Worm (Caenorhabditis elegans) whole organism, midembryonic: ENCODE data around the gene C25H3.11.

Experiments used
- T22C8.4 ChIP-seq: fragments of 200-800 bp; sonication (Bioruptor generic); IDR thresholded peaks from 2 replicates; pipeline ENCODE4 v1.3.6; 2022; ENCODE audit warnings: missing genetic modification characterization, missing compliant biosample characterization
- cog-1 ChIP-seq: sonication (generic microtip); optimal IDR thresholded peaks from 2 replicates; lab custom pipeline; 2016; ENCODE audit warnings: missing genetic modification characterization, missing compliant biosample characterization
- flt-1 ChIP-seq: fragments of 200-800 bp; sonication (Bioruptor generic); IDR thresholded peaks from 2 replicates; pipeline ENCODE4 v1.3.6; 2022; ENCODE audit warnings: missing genetic modification characterization, missing compliant biosample characterization
- klf-2 ChIP-seq: fragments of 200-800 bp; sonication (Bioruptor generic); conservative IDR thresholded peaks from 2 replicates; pipeline ENCODE4 v1.3.6; 2022; ENCODE audit warnings: missing genetic modification reagents, missing genetic modification characterization, missing compliant biosample characterization
- med-1 ChIP-seq: sonication (generic microtip); optimal IDR thresholded peaks from 2 replicates; lab custom pipeline; 2017; ENCODE audit warnings: missing genetic modification characterization, mild to moderate bottlenecking, missing compliant biosample characterization, antibody characterized with exemption, missing genetic modification reagents; ENCODE audit not compliant: insufficient read depth
- ref-1 ChIP-seq: fragments of 200-800 bp; sonication (Bioruptor generic); conservative IDR thresholded peaks from 2 replicates; pipeline ENCODE4 v1.3.6; 2022; ENCODE audit warnings: missing genetic modification reagents, missing genetic modification characterization, missing compliant biosample characterization
- tab-1 ChIP-seq: fragments of 200-800 bp; sonication (Bioruptor generic); IDR thresholded peaks from 2 replicates; pipeline ENCODE4 v1.3.6; 2022; ENCODE audit warnings: missing genetic modification characterization, missing compliant biosample characterization
- ztf-23 ChIP-seq: fragments of 200-800 bp; sonication (Bioruptor generic); IDR thresholded peaks from 2 replicates; pipeline ENCODE4 v1.3.6; 2022; ENCODE audit warnings: missing genetic modification reagents, missing genetic modification characterization, missing compliant biosample characterization
- ztf-29 ChIP-seq: fragments of 200-800 bp; sonication (Bioruptor generic); IDR thresholded peaks from 2 replicates; pipeline ENCODE4 v1.3.6; 2022; ENCODE audit warnings: missing genetic modification reagents, missing genetic modification characterization, missing compliant biosample characterization

C25H3.11 gene

ce11 chrII:5651426-5651825 lies 37.4 kb downstream of the C25H3.11 start:
- TF ChIP-seq cog-1 (tag; lab: Kevin White, UChicago) (no peak), ztf-29 (no peak), ztf-23 (GFP tag; lab: Robert Waterston, UW) (no peak), ref-1 (GFP tag; lab: Robert Waterston, UW) (no peak), med-1 (no peak), T22C8.4 (GFP tag; lab: Robert Waterston, UW) (no peak), flt-1 (GFP tag; lab: Robert Waterston, UW) (no peak), tab-1 (GFP tag; lab: Robert Waterston, UW) (no peak), klf-2 (GFP tag; lab: Robert Waterston, UW) (no peak)

ce11 chrII:5649236-5650004 lies 39.4 kb downstream of the C25H3.11 start, which contains the start of the genes sam-4, F59E12.17 and zyg-1:
Gene sam-4 (minus strand): TSS chrII:5649286.
Gene F59E12.17 (minus strand): TSS chrII:5649470.
Gene zyg-1 (plus strand): TSS chrII:5649748.
- TF ChIP-seq klf-2 (GFP tag; lab: Robert Waterston, UW) (no peak), cog-1 (tag; lab: Kevin White, UChicago) (no peak), ztf-29 (no peak), med-1 (no peak), ztf-23 (GFP tag; lab: Robert Waterston, UW) (no peak), flt-1 (GFP tag; lab: Robert Waterston, UW) (no peak), ref-1 (GFP tag; lab: Robert Waterston, UW) (no peak), T22C8.4 (GFP tag; lab: Robert Waterston, UW) (no peak), tab-1 (GFP tag; lab: Robert Waterston, UW) (no peak)

ce11 chrII:5648272-5648671 lies 40.6 kb downstream of the C25H3.11 start, which contains the start of gene ddl-1:
Gene ddl-1 (minus strand): TSS chrII:5648372.
- TF ChIP-seq flt-1 (GFP tag; lab: Robert Waterston, UW) = no peak

ce11 chrII:5646942-5647341 lies 41.9 kb downstream of the C25H3.11 start, which contains the start of gene F59E12.9:
Gene F59E12.9 (minus strand): TSS chrII:5647042.
- TF ChIP-seq ztf-29 (no peak), tab-1 (GFP tag; lab: Robert Waterston, UW) (no peak), klf-2 (GFP tag; lab: Robert Waterston, UW) (no peak), cog-1 (tag; lab: Kevin White, UChicago) (no peak), T22C8.4 (GFP tag; lab: Robert Waterston, UW) (no peak), ref-1 (GFP tag; lab: Robert Waterston, UW) (no peak), flt-1 (GFP tag; lab: Robert Waterston, UW) (no peak), med-1 (no peak), ztf-23 (GFP tag; lab: Robert Waterston, UW) (no peak)

- no peak for TF ChIP-seq ztf-23 (GFP tag; lab: Robert Waterston, UW)
- TF ChIP-seq T22C8.4 (GFP tag; lab: Robert Waterston, UW) = no peak
- no peak for TF ChIP-seq tab-1 (GFP tag; lab: Robert Waterston, UW)
- no peak for TF ChIP-seq flt-1 (GFP tag; lab: Robert Waterston, UW)
- TF ChIP-seq cog-1 (tag; lab: Kevin White, UChicago) = no peak
- no peak for TF ChIP-seq med-1
- TF ChIP-seq ztf-29 = no peak
These were observed 46.7 kb downstream of the C25H3.11 start for ce11 chrII:5642110-5642509.

- TF ChIP-seq cog-1 (tag; lab: Kevin White, UChicago) = no peak
- TF ChIP-seq klf-2 (GFP tag; lab: Robert Waterston, UW) = no peak
- TF ChIP-seq ztf-23 (GFP tag; lab: Robert Waterston, UW) = no peak
- TF ChIP-seq ztf-29 = no peak
- TF ChIP-seq ref-1 (GFP tag; lab: Robert Waterston, UW) = no peak
- TF ChIP-seq med-1 = no peak
- no peak for TF ChIP-seq T22C8.4 (GFP tag; lab: Robert Waterston, UW)
- no peak for TF ChIP-seq tab-1 (GFP tag; lab: Robert Waterston, UW)
- no peak for TF ChIP-seq flt-1 (GFP tag; lab: Robert Waterston, UW)
These were observed 48.3 kb downstream of the C25H3.11 start for ce11 chrII:5640362-5641079.

ce11 chrII:5638059-5638458 lies 50.8 kb downstream of the C25H3.11 start, which contains the start of gene F59E12.3:
Gene F59E12.3 (plus strand): TSS chrII:5638359.
- TF ChIP-seq ztf-29 = no peak
- TF ChIP-seq flt-1 (GFP tag; lab: Robert Waterston, UW) = no peak
- no peak for TF ChIP-seq klf-2 (GFP tag; lab: Robert Waterston, UW)
- no peak for TF ChIP-seq med-1
- no peak for TF ChIP-seq T22C8.4 (GFP tag; lab: Robert Waterston, UW)
- TF ChIP-seq cog-1 (tag; lab: Kevin White, UChicago) = no peak
- TF ChIP-seq ztf-23 (GFP tag; lab: Robert Waterston, UW) = no peak
- no peak for TF ChIP-seq tab-1 (GFP tag; lab: Robert Waterston, UW)
- TF ChIP-seq ref-1 (GFP tag; lab: Robert Waterston, UW) = no peak

ce11 chrII:5636826-5637225 lies 52.0 kb downstream of the C25H3.11 start, which contains the start of gene F59E12.8:
Gene F59E12.8 (minus strand): TSS chrII:5636926.
- TF ChIP-seq klf-2 (GFP tag; lab: Robert Waterston, UW) (no peak), tab-1 (GFP tag; lab: Robert Waterston, UW) (no peak), T22C8.4 (GFP tag; lab: Robert Waterston, UW) (no peak), ztf-23 (GFP tag; lab: Robert Waterston, UW) (no peak), med-1 (no peak), flt-1 (GFP tag; lab: Robert Waterston, UW) (no peak), ztf-29 (no peak), cog-1 (tag; lab: Kevin White, UChicago) (no peak), ref-1 (GFP tag; lab: Robert Waterston, UW) (no peak)

ce11 chrII:5633453-5633852 lies 55.4 kb downstream of the C25H3.11 start:
- no peak for TF ChIP-seq ztf-29
